Fruit fly (Drosophila melanogaster): ENCODE measurements around the gene Remo.

Remo gene

dm6 chrX:13337454-13337853 lies 49.6 kb downstream of the Remo start, which contains the start of gene RpS15Aa (continued):
- TF ChIP-seq Hr38 (GFP tag; optimal IDR thresholded peaks at IDR 0.05) (no peak), CG8119 (GFP tag; IDR thresholded peaks at IDR 0.05) (0 out of 3 replicates have a peak, but pooled peaks have one; percentile 35), CG8632 (GFP tag; optimal IDR thresholded peaks at IDR 0.05) (peak; percentile 25), CG8319 (GFP tag; optimal IDR thresholded peaks at IDR 0.05) (peak; percentile 39), Eip78C (GFP tag) (peak; percentile 69), CG10631 (GFP tag; optimal IDR thresholded peaks at IDR 0.05) (no peak), Blimp-1 (GFP tag; optimal IDR thresholded peaks at IDR 0.05) (peak; percentile 29), CG9139 (GFP tag; optimal IDR thresholded peaks at IDR 0.05) (peak; percentile 71), CG6854 (GFP tag; optimal IDR thresholded peaks at IDR 0.05) (peak; percentile 89), CG4318 (GFP tag; optimal IDR thresholded peaks at IDR 0.05) (no peak), dac (GFP tag; optimal IDR thresholded peaks at IDR 0.05) (no peak), Eip75B (GFP tag; optimal IDR thresholded peaks at IDR 0.05) (peak; percentile 10), eg (GFP tag; IDR thresholded peaks at IDR 0.05) (peak; percentile 68), CG6792 (GFP tag; optimal IDR thresholded peaks at IDR 0.05) (peak; percentile 25), Smox (GFP tag; optimal IDR thresholded peaks at IDR 0.05) (peak; percentile 52), achi (GFP tag; optimal IDR thresholded peaks at IDR 0.05) (peak; percentile 37), fkh (GFP tag; optimal IDR thresholded peaks at IDR 0.05) (peak; percentile 22), Lpt (GFP tag; optimal IDR thresholded peaks at IDR 0.05) (no peak), Hr4 (GFP tag; optimal IDR thresholded peaks at IDR 0.05) (no peak), topi (GFP tag; optimal IDR thresholded peaks at IDR 0.05) (peak; percentile 61), Eip93F (GFP tag; optimal IDR thresholded peaks at IDR 0.05) (no peak), CG15336 (GFP tag; IDR thresholded peaks at IDR 0.05) (no peak), net (GFP tag; optimal IDR thresholded peaks at IDR 0.05) (peak; percentile 66), CG32006 (GFP tag; optimal IDR thresholded peaks at IDR 0.05) (peak; percentile 14), OdsH (GFP tag; optimal IDR thresholded peaks at IDR 0.05) (peak; percentile 43), spab (GFP tag; optimal IDR thresholded peaks at IDR 0.05) (no peak), svp (GFP tag) (no peak), CG6163 (GFP tag; IDR thresholded peaks at IDR 0.05) (peak; percentile 85)

dm6 chrX:13338113-13338512 lies 50.3 kb downstream of the Remo start, which contains the start of gene CG15747:
Gene CG15747 (plus strand): TSS chrX:13338318.
- TF ChIP-seq fkh (GFP tag; optimal IDR thresholded peaks at IDR 0.05) (peak; percentile 28), Hr39 (GFP tag; optimal IDR thresholded peaks at IDR 0.05) (no peak), CG32006 (GFP tag; optimal IDR thresholded peaks at IDR 0.05) (no peak), Met (GFP tag; optimal IDR thresholded peaks at IDR 0.05) (no peak), dac (GFP tag; optimal IDR thresholded peaks at IDR 0.05) (no peak), Lpt (GFP tag; optimal IDR thresholded peaks at IDR 0.05) (no peak), CG15336 (GFP tag; IDR thresholded peaks at IDR 0.05) (no peak), CG6276 (GFP tag; optimal IDR thresholded peaks at IDR 0.05) (no peak), CG16779 (tag; optimal IDR thresholded peaks at IDR 0.05) (no peak), fd59A (GFP tag; optimal IDR thresholded peaks at IDR 0.05) (no peak), eg (GFP tag; IDR thresholded peaks at IDR 0.05) (no peak), vri (GFP tag; optimal IDR thresholded peaks at IDR 0.05) (no peak), Eip78C (GFP tag) (peak; percentile 11), CG7368 (GFP tag; optimal IDR thresholded peaks at IDR 0.05) (no peak), OdsH (GFP tag; optimal IDR thresholded peaks at IDR 0.05) (no peak), net (GFP tag; optimal IDR thresholded peaks at IDR 0.05) (no peak), Eip75B (GFP tag; optimal IDR thresholded peaks at IDR 0.05) (no peak), esn (GFP tag; optimal IDR thresholded peaks at IDR 0.05) (no peak)
